Worm (Caenorhabditis elegans): ENCODE data around the gene K01A11.1.

Gene K01A11.1

DNA sequence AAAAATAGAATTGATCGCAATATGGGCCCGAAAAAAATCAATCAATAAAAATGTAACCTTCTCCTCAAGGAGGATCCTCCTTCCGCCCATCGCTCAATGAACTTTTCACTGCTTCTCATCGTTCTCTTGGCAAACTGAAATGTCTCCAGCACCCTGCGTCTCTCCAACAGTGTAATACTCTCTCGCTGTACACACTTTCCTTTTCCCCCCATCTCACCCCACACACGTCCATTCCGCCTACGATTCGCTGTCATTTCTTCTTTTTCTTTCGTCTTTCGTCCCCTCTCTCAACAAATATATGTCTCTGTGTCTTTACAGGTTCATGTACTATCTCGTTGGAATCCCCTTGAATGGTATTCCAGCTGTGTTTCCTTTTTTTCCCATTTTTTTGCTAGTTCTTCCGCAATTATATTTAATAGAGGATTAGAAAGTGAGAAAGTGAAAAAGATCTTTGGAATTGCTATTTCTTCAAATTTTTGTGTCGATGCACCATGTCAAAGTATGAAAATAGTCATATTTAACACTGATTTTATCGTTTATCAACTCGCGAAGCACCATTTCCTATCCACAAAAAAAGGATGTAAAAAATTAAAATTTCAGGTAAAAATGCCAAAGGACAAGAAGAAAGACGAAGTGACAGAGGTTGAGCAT, 40.2 kb upstream of the K01A11.1 start, which contains the start of gene rsu-1 (continued):
- TF ChIP-seq spr-1 (tag; optimal IDR thresholded peaks at IDR 0.05): peak; percentile 68
- TF ChIP-seq zag-1 (tag; optimal IDR thresholded peaks at IDR 0.05): no peak
- peak; percentile 41 for TF ChIP-seq lin-38 (GFP tag; IDR thresholded peaks at IDR 0.05)
- TF ChIP-seq mdl-1 (tag; optimal IDR thresholded peaks at IDR 0.05): peak in 1 of 2 experiments; percentile 69
- TF ChIP-seq dmd-9 (GFP tag; IDR thresholded peaks at IDR 0.05): no peak
- TF ChIP-seq Y48G9A.11 (GFP tag; IDR thresholded peaks at IDR 0.05): no peak
- no peak for TF ChIP-seq ama-1 (optimal IDR thresholded peaks at IDR 0.05)
- peak; percentile 47 for TF ChIP-seq T26A8.4 (GFP tag; IDR thresholded peaks at IDR 0.05)
- no peak for TF ChIP-seq nhr-111 (GFP tag; optimal IDR thresholded peaks at IDR 0.05)
- no peak for TF ChIP-seq dmd-8 (GFP tag; IDR thresholded peaks at IDR 0.05)
- TF ChIP-seq hmg-1.1 (GFP tag; IDR thresholded peaks at IDR 0.05): peak; percentile 84
- TF ChIP-seq arid-1 (GFP tag; conservative IDR thresholded peaks at IDR 0.05): 0 out of 2 replicates have a peak, but pooled peaks have one; percentile 35
- TF ChIP-seq sdz-12 (GFP tag; optimal IDR thresholded peaks at IDR 0.05): no peak
- TF ChIP-seq zip-11 (GFP tag; IDR thresholded peaks at IDR 0.05): no peak
- no peak for TF ChIP-seq ces-1 (GFP tag; optimal IDR thresholded peaks at IDR 0.05)
- TF ChIP-seq nhr-102 (tag; optimal IDR thresholded peaks at IDR 0.05): no peak
- TF ChIP-seq hif-1 (tag; optimal IDR thresholded peaks at IDR 0.05): peak in 1 of 2 experiments; percentile 3
- no peak for TF ChIP-seq pqm-1 (tag; optimal IDR thresholded peaks at IDR 0.05)
- peak; percentile 46 for TF ChIP-seq dpl-1 (GFP tag; optimal IDR thresholded peaks at IDR 0.05)
- no peak for TF ChIP-seq ZK337.2 (GFP tag; IDR thresholded peaks at IDR 0.05)
- no peak for TF ChIP-seq fos-1 (tag; optimal IDR thresholded peaks at IDR 0.05)
- TF ChIP-seq daf-12 (tag; optimal IDR thresholded peaks at IDR 0.05): no peak
- TF ChIP-seq vab-7 (GFP tag; IDR thresholded peaks at IDR 0.05): no peak
- no peak for TF ChIP-seq pha-4 (GFP tag; IDR thresholded peaks at IDR 0.05)
- peak; percentile 41 for TF ChIP-seq pha-4 (tag; optimal IDR thresholded peaks at IDR 0.05)
- no peak for TF ChIP-seq set-16 (GFP tag; IDR thresholded peaks at IDR 0.05)
- no peak for TF ChIP-seq unc-130 (GFP tag; optimal IDR thresholded peaks at IDR 0.05)
- no peak for TF ChIP-seq Y5F2A.4 (GFP tag; optimal IDR thresholded peaks at IDR 0.05)
- no peak for TF ChIP-seq ceh-82 (tag; optimal IDR thresholded peaks at IDR 0.05)
- no peak for TF ChIP-seq unc-39 (tag; optimal IDR thresholded peaks at IDR 0.05)
- TF ChIP-seq mep-1 (tag; optimal IDR thresholded peaks at IDR 0.05): peak; percentile 77
- TF ChIP-seq tra-1 (GFP tag; IDR thresholded peaks at IDR 0.05): 0 out of 2 replicates have a peak, but pooled peaks have one; percentile 25
- no peak for TF ChIP-seq lin-39 (tag; optimal IDR thresholded peaks at IDR 0.05)
- TF ChIP-seq daf-19 (GFP tag; conservative IDR thresholded peaks at IDR 0.05): no peak
- TF ChIP-seq hlh-11 (tag; optimal IDR thresholded peaks at IDR 0.05): peak; percentile 84
- TF ChIP-seq T20F7.1 (GFP tag; optimal IDR thresholded peaks at IDR 0.05): no peak
- TF ChIP-seq nhr-42 (GFP tag; IDR thresholded peaks at IDR 0.05): no peak
- no peak for TF ChIP-seq mdt-29 (GFP tag; IDR thresholded peaks at IDR 0.05)
- TF ChIP-seq nhr-41 (GFP tag; IDR thresholded peaks at IDR 0.05): no peak
- no peak for TF ChIP-seq saeg-2 (GFP tag; IDR thresholded peaks at IDR 0.05)
- TF ChIP-seq aha-1 (tag): peak; percentile 72
- TF ChIP-seq nhr-28 (tag; optimal IDR thresholded peaks at IDR 0.05): peak; percentile 86
- TF ChIP-seq ZK546.5 (tag; optimal IDR thresholded peaks at IDR 0.05): no peak
- peak; percentile 10 for TF ChIP-seq hlh-30 (tag; optimal IDR thresholded peaks at IDR 0.05; ENCODE audit: insufficient read depth)
- peak; percentile 43 for TF ChIP-seq nhr-6 (tag; optimal IDR thresholded peaks at IDR 0.05)
- no peak for TF ChIP-seq lin-1 (GFP tag; IDR thresholded peaks at IDR 0.05)
- peak; percentile 4 for TF ChIP-seq nhr-11 (tag; optimal IDR thresholded peaks at IDR 0.05)
- TF ChIP-seq Y75B8A.6 (GFP tag; IDR thresholded peaks at IDR 0.05): no peak
- TF ChIP-seq snpc-1.2 (GFP tag; IDR thresholded peaks at IDR 0.05): no peak
- no peak for TF ChIP-seq F10B5.3 (tag; optimal IDR thresholded peaks at IDR 0.05)
- TF ChIP-seq duxl-1 (tag; optimal IDR thresholded peaks at IDR 0.05; ENCODE audit: poor library complexity): peak; percentile 26

All from whole organism, L4 larva.